Fruit fly (Drosophila melanogaster): ENCODE results near the gene CG17648.

The CG17648 gene

dm6 chr2L:1710224-1710623 is 41.9 kb upstream of the CG17648 start, which contains the start of the genes CG17660 and mRpL48 (continued):
- TF ChIP-seq dimm (GFP tag; IDR thresholded peaks at IDR 0.05) (no peak), CG13894 (tag; optimal IDR thresholded peaks at IDR 0.05) (no peak), run (tag; optimal IDR thresholded peaks at IDR 0.05) (no peak), BtbVII (GFP tag; optimal IDR thresholded peaks at IDR 0.05) (no peak), abd-A (tag; optimal IDR thresholded peaks at IDR 0.05) (no peak), hkb (optimal IDR thresholded peaks at IDR 0.05) (no peak), hkb (GFP tag; IDR thresholded peaks at IDR 0.05) (no peak), Trl (optimal IDR thresholded peaks at IDR 0.05) (no peak), Trl (GFP tag; optimal IDR thresholded peaks at IDR 0.05) (peak; percentile 25), Rx (GFP tag; IDR thresholded peaks at IDR 0.05) (no peak), cas (GFP tag; IDR thresholded peaks at IDR 0.05) (no peak), knrl (GFP tag; IDR thresholded peaks at IDR 0.05; ENCODE audit: partially characterized antibody) (peak; percentile 60; the same call in 2 of the 3 replicates), CG13287 (GFP tag; IDR thresholded peaks at IDR 0.05; ENCODE audit: partially characterized antibody) (peak; percentile 77), Oli (tag; optimal IDR thresholded peaks at IDR 0.05) (no peak), gfzf (GFP tag; optimal IDR thresholded peaks at IDR 0.05) (peak; percentile 72), CG3847 (GFP tag; IDR thresholded peaks at IDR 0.05) (peak; percentile 48; the same call in 1 of the 2 replicates), CG4820 (GFP tag; optimal IDR thresholded peaks at IDR 0.05) (no peak), CG2129 (GFP tag; IDR thresholded peaks at IDR 0.05; ENCODE audit: partially characterized antibody) (no peak), btn (GFP tag; optimal IDR thresholded peaks at IDR 0.05) (no peak), Mad (GFP tag; optimal IDR thresholded peaks at IDR 0.05) (no peak), az2 (GFP tag; optimal IDR thresholded peaks at IDR 0.05) (no peak), CG4404 (GFP tag; IDR thresholded peaks at IDR 0.05) (no peak), ac (GFP tag; optimal IDR thresholded peaks at IDR 0.05) (no peak), CG1024 (GFP tag; IDR thresholded peaks at IDR 0.05) (no peak), Gsc (GFP tag; IDR thresholded peaks at IDR 0.05) (no peak), YL-1 (GFP tag; optimal IDR thresholded peaks at IDR 0.05) (peak; percentile 94), emc (GFP tag; optimal IDR thresholded peaks at IDR 0.05) (no peak), prd (optimal IDR thresholded peaks at IDR 0.05) (no peak), prd (GFP tag; IDR thresholded peaks at IDR 0.05) (no peak), dpn (GFP tag; optimal IDR thresholded peaks at IDR 0.05) (peak in 1 of 2 experiments; percentile 4), Fer2 (tag; optimal IDR thresholded peaks at IDR 0.05) (no peak), gcm2 (GFP tag; optimal IDR thresholded peaks at IDR 0.05) (no peak), CG5180 (GFP tag; optimal IDR thresholded peaks at IDR 0.05) (no peak), Rfx (GFP tag; IDR thresholded peaks at IDR 0.05) (peak; percentile 39; the same call in 1 of the 2 replicates), CG9215 (GFP tag; IDR thresholded peaks at IDR 0.05) (no peak), CG17829 (tag; optimal IDR thresholded peaks at IDR 0.05) (peak; percentile 58), CG8281 (tag; optimal IDR thresholded peaks at IDR 0.05) (no peak), h (optimal IDR thresholded peaks at IDR 0.05) (no peak), pum (GFP tag; optimal IDR thresholded peaks at IDR 0.05) (no peak), CG10321 (GFP tag; IDR thresholded peaks at IDR 0.05) (no peak), nerfin-1 (tag; optimal IDR thresholded peaks at IDR 0.05) (no peak), Vsx1 (GFP tag; optimal IDR thresholded peaks at IDR 0.05) (no peak), CG9797 (GFP tag; optimal IDR thresholded peaks at IDR 0.05) (peak; percentile 97), Doc3 (GFP tag; IDR thresholded peaks at IDR 0.05; ENCODE audit: partially characterized antibody) (peak; percentile 24; the same call in 1 of the 3 replicates)
